Worm (Caenorhabditis elegans) whole organism, L2 larva: ENCODE measurements around the gene gsnl-1.

ENCODE experiments used
- R02D3.7 ChIP-seq: fragments of 150-350 bp; optimal IDR thresholded peaks from 2 replicates; lab custom pipeline; 2014; ENCODE audit warnings: missing biosample characterization, missing genetic modification characterization
- ZK546.5 ChIP-seq: sonication (generic microtip); optimal IDR thresholded peaks from 2 replicates; lab custom pipeline; 2017; ENCODE audit warnings: missing biosample characterization, missing genetic modification characterization
- alr-1 ChIP-seq: fragments of 150-350 bp; optimal IDR thresholded peaks from 2 replicates; lab custom pipeline; 2014; ENCODE audit warnings: missing biosample characterization, missing genetic modification characterization
- aly-2 ChIP-seq: fragments of 150-350 bp; optimal IDR thresholded peaks from 2 replicates; lab custom pipeline; 2014; ENCODE audit warnings: missing biosample characterization, missing genetic modification characterization
- ama-1 ChIP-seq: fragments of 150-350 bp; optimal IDR thresholded peaks from 2 replicates; lab custom pipeline; 2018; ENCODE audit warnings: inconsistent platforms
- blmp-1 ChIP-seq: sonication (generic microtip); optimal IDR thresholded peaks from 2 replicates; lab custom pipeline; 2017; ENCODE audit warnings: missing genetic modification characterization, mild to moderate bottlenecking, missing compliant biosample characterization, antibody characterized with exemption, moderate library complexity; ENCODE audit not compliant: insufficient read depth
- ceh-16 ChIP-seq: fragments of 150-350 bp; optimal IDR thresholded peaks from 2 replicates; lab custom pipeline; 2014; ENCODE audit warnings: missing biosample characterization, missing genetic modification characterization
- crh-2 ChIP-seq: sonication (generic microtip); optimal IDR thresholded peaks from 2 replicates; lab custom pipeline; 2017; ENCODE audit warnings: missing biosample characterization, missing genetic modification characterization
- egl-27 ChIP-seq: sonication (generic microtip); optimal IDR thresholded peaks from 3 replicates; lab custom pipeline; 2017; ENCODE audit warnings: missing biosample characterization, missing genetic modification reagents, missing genetic modification characterization
- fos-1 ChIP-seq: fragments of 150-350 bp; optimal IDR thresholded peaks from 2 replicates; lab custom pipeline; 2014; ENCODE audit warnings: missing biosample characterization, missing genetic modification characterization
- gmeb-1 ChIP-seq: fragments of 150-350 bp; optimal IDR thresholded peaks from 2 replicates; lab custom pipeline; 2014; ENCODE audit warnings: missing biosample characterization, missing genetic modification characterization
- lin-11 ChIP-seq: fragments of 150-350 bp; sonication (generic microtip); optimal IDR thresholded peaks from 2 replicates; lab custom pipeline; 2014; ENCODE audit warnings: missing biosample characterization, missing genetic modification characterization, inconsistent platforms, mixed read lengths
- lsy-2 ChIP-seq, 2 experiments: fragments of 150-350 bp in 1 of 2; sonication (generic microtip) in 1 of 2; optimal IDR thresholded peaks; 2 replicates each; lab custom pipeline; 2014 to 2017; ENCODE audit warnings: missing biosample characterization in 2 of 2, missing genetic modification characterization in 2 of 2
- mab-5 ChIP-seq: fragments of 150-350 bp; optimal IDR thresholded peaks from 2 replicates; lab custom pipeline; 2014; ENCODE audit warnings: missing biosample characterization, missing genetic modification characterization
- mbf-1 ChIP-seq: sonication (generic microtip); optimal IDR thresholded peaks from 2 replicates; lab custom pipeline; 2017; ENCODE audit warnings: missing biosample characterization, missing genetic modification characterization
- nhr-10 ChIP-seq: sonication (generic microtip); optimal IDR thresholded peaks from 2 replicates; lab custom pipeline; 2017; ENCODE audit warnings: missing biosample characterization, missing genetic modification characterization
- nhr-11 ChIP-seq: fragments of 150-350 bp; optimal IDR thresholded peaks from 2 replicates; lab custom pipeline; 2014; ENCODE audit warnings: missing biosample characterization, missing genetic modification characterization
- nhr-12 ChIP-seq: fragments of 150-350 bp; optimal IDR thresholded peaks from 2 replicates; lab custom pipeline; 2014; ENCODE audit warnings: missing biosample characterization, missing genetic modification characterization
- nhr-23 ChIP-seq: fragments of 150-350 bp; optimal IDR thresholded peaks from 2 replicates; lab custom pipeline; 2014; ENCODE audit warnings: missing biosample characterization, missing genetic modification reagents, missing genetic modification characterization
- nhr-237 ChIP-seq: fragments of 150-350 bp; optimal IDR thresholded peaks from 2 replicates; lab custom pipeline; 2014; ENCODE audit warnings: missing biosample characterization, missing genetic modification characterization
- nhr-6 ChIP-seq: fragments of 150-350 bp; optimal IDR thresholded peaks from 2 replicates; lab custom pipeline; 2014; ENCODE audit warnings: missing biosample characterization, missing genetic modification characterization
- nhr-77 ChIP-seq: fragments of 150-350 bp; optimal IDR thresholded peaks from 2 replicates; lab custom pipeline; 2014; ENCODE audit warnings: missing biosample characterization, missing genetic modification characterization
- sem-4 ChIP-seq: fragments of 150-350 bp; optimal IDR thresholded peaks from 2 replicates; lab custom pipeline; 2014; ENCODE audit warnings: missing biosample characterization, missing genetic modification reagents, missing genetic modification characterization
- sma-3 ChIP-seq: sonication (generic microtip); optimal IDR thresholded peaks from 2 replicates; lab custom pipeline; 2016; ENCODE audit warnings: missing genetic modification reagents, missing genetic modification characterization, missing compliant biosample characterization
- sma-9 ChIP-seq, 2 experiments: fragments of 150-350 bp in 1 of 2; sonication (generic microtip) in 1 of 2; optimal IDR thresholded peaks; 2 replicates each; lab custom pipeline; 2014 to 2016; ENCODE audit warnings: missing genetic modification characterization in 2 of 2, mild to moderate bottlenecking in 1 of 2, missing biosample characterization in 1 of 2, missing compliant biosample characterization in 1 of 2, missing genetic modification reagents in 1 of 2, moderate library complexity in 1 of 2
- unc-39 ChIP-seq: fragments of 150-350 bp; optimal IDR thresholded peaks from 2 replicates; lab custom pipeline; 2014; ENCODE audit warnings: missing biosample characterization, missing genetic modification characterization
- unc-62 ChIP-seq: fragments of 150-350 bp; optimal IDR thresholded peaks from 2 replicates; lab custom pipeline; 2014; ENCODE audit warnings: missing biosample characterization, missing genetic modification reagents, missing genetic modification characterization
- zag-1 ChIP-seq: fragments of 150-350 bp; optimal IDR thresholded peaks from 2 replicates; lab custom pipeline; 2014; ENCODE audit warnings: missing biosample characterization, missing genetic modification characterization
- ztf-1 ChIP-seq: fragments of 200-800 bp; sonication (Bioruptor generic); conservative IDR thresholded peaks from 2 replicates; pipeline ENCODE4 v1.3.6; 2022; ENCODE audit warnings: missing genetic modification characterization, missing compliant biosample characterization
- ztf-11 ChIP-seq: sonication (generic microtip); optimal IDR thresholded peaks from 2 replicates; lab custom pipeline; 2017; ENCODE audit warnings: missing biosample characterization, missing genetic modification characterization

The gsnl-1 gene

ce11 chrV:9480566-9480965, 16.3 kb upstream of the gsnl-1 start, which contains the start of gene K06A4.6:
Gene K06A4.6, minus strand, starts transcription at chrV:9480666.
- TF ChIP-seq ama-1 (lab: Kevin White, UChicago) (no peak), nhr-23 (tag; lab: Kevin White, UChicago) (no peak), zag-1 (tag; lab: Kevin White, UChicago) (no peak), blmp-1 (tag; lab: Kevin White, UChicago) (no peak), alr-1 (no peak)

DNA sequence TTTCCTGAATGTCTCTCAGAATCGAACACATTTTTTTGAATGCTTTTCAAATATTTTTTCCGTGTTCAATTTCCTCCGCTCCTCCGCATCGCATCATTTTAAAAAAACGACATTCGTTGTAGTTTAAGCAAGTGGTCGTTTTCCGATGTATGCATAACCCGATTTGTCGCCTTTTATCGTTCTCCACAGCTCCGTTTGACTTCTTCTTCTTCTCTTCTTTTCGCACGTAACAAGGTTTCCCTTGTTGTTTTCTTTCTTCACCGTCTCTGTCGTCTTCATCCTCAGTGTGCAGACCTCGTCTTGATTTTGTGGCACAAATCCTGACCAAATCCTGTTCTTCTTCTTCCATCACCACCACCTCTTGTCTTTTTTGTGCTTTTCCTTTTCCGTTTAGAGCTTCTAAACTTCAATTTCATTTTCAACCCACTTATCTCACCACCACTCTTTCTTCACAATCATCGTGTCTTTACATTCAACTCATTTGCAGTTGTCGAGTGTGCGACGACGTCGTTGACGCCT, 13.0 kb upstream of the gsnl-1 start, which contains the start of gene K06A4.2:
Gene K06A4.2, plus strand, starts transcription at position 469 of the 519 bp plus-strand sequence.
- TF ChIP-seq nhr-11 (tag; lab: Kevin White, UChicago) (no peak), nhr-6 (no peak), R02D3.7 (no peak), unc-39 (tag; lab: Kevin White, UChicago) (no peak), ceh-16 (tag; lab: Kevin White, UChicago) (no peak)

- TF ChIP-seq R02D3.7 (no peak), sma-3 (GFP tag; lab: Kevin White, UChicago) (no peak), nhr-12 (tag; lab: Kevin White, UChicago) (no peak), sem-4 (tag; lab: Kevin White, UChicago) (no peak), nhr-11 (tag; lab: Kevin White, UChicago) (no peak), mab-5 (no peak), gmeb-1 (tag; lab: Kevin White, UChicago) (no peak), egl-27 (tag; lab: Kevin White, UChicago) (no peak), nhr-23 (tag; lab: Kevin White, UChicago) (no peak), aly-2 (tag; lab: Kevin White, UChicago) (no peak), nhr-237 (tag; lab: Kevin White, UChicago) (no peak), ztf-11 (tag; lab: Kevin White, UChicago) (no peak), mbf-1 (tag; lab: Kevin White, UChicago) (no peak), nhr-10 (tag; lab: Kevin White, UChicago) (no peak), lsy-2 (tag; optimal IDR thresholded peaks at IDR 0.05; lab: Kevin White, UChicago) (no peak), ztf-1 (GFP tag; lab: Robert Waterston, UW) (no peak), ZK546.5 (tag; lab: Kevin White, UChicago) (no peak), lin-11 (tag; lab: Kevin White, UChicago) (no peak)
Measured at ce11 chrV:9485508-9485907, 11.3 kb upstream of the gsnl-1 start.

ce11 chrV:9489411-9489810, 7.4 kb upstream of the gsnl-1 start, which contains the start of gene K06A4.10:
Gene K06A4.10, minus strand, starts transcription at chrV:9489800.
- peak; percentile 28 for TF ChIP-seq fos-1 (tag; lab: Kevin White, UChicago)
- no peak for TF ChIP-seq unc-62
- TF ChIP-seq, all 48 proteins: peak for 1

DNA sequence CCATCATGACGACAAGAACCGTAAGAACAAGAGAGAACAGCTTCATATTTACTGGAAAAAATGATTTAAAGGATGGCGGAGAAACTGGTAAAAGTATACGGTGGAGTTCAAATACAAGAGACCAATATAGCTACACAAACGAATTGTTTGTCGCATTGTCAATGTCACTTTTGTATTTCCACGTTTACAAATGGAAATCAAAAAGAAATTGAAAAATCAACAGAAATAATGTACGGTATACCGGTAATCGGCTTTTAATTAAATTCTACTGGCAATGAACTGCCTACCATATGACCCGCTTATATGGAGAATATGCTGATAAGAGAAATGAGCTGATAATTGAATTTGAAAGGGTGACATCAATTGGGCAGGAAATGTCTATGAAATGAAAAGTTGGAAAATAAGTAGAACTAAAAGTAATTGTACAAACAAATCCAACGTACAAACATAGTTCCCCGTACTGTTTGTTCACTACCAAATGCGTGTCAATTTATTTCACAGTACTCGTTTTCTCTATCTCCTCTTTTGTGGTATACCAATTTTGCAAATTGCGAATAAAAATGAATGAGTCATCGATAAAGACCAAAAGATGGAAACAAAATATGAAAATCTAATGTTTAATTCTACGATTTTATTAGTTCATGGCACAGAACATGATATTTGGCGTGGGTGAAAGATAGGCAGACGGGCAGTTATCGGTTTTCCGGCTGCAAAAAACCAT, 5.2 kb upstream of the gsnl-1 start, which contains the start of gene K06A4.7:
Gene K06A4.7, minus strand, starts transcription at position 51 of the 721 bp plus-strand sequence.
- TF ChIP-seq lin-11 (tag; lab: Kevin White, UChicago) (no peak), fos-1 (tag; lab: Kevin White, UChicago) (peak; percentile 35), crh-2 (peak; percentile 45), sma-9 (GFP tag; optimal IDR thresholded peaks at IDR 0.05; lab: Kevin White, UChicago) (peak; percentile 46), sma-9 (tag; optimal IDR thresholded peaks at IDR 0.05; lab: Kevin White, UChicago) (no peak)

- TF ChIP-seq fos-1 (tag; lab: Kevin White, UChicago) (peak; percentile 27), nhr-77 (tag; lab: Kevin White, UChicago) (no peak), sma-9 (GFP tag; optimal IDR thresholded peaks at IDR 0.05; lab: Kevin White, UChicago) (peak; percentile 44), sma-9 (tag; optimal IDR thresholded peaks at IDR 0.05; lab: Kevin White, UChicago) (no peak)
Measured at ce11 chrV:9492460-9492859, 4.4 kb upstream of the gsnl-1 start.
